Worm (Caenorhabditis elegans) whole organism, mixed stage, embryonic: ENCODE results near the gene ttbk-7.

Source experiments
- M03D4.4 ChIP-seq: sonication (generic microtip); optimal IDR thresholded peaks from 2 replicates; lab custom pipeline; 2017; ENCODE audit warnings: mild to moderate bottlenecking, missing genetic modification characterization, missing compliant biosample characterization
- bed-3 ChIP-seq: fragments of 200-800 bp; sonication (Bioruptor generic); optimal IDR thresholded peaks from 3 replicates; lab custom pipeline; 2018; ENCODE audit warnings: mild to moderate bottlenecking, missing genetic modification characterization, moderate library complexity, missing compliant biosample characterization
- blmp-1 ChIP-seq: fragments of 150-350 bp; optimal IDR thresholded peaks from 2 replicates; lab custom pipeline; 2014; ENCODE audit warnings: missing biosample characterization, missing genetic modification characterization
- ceh-39 ChIP-seq: fragments of 150-350 bp; optimal IDR thresholded peaks from 2 replicates; lab custom pipeline; 2014; ENCODE audit warnings: missing biosample characterization, missing genetic modification characterization
- ceh-43 ChIP-seq: fragments of 200-800 bp; sonication (Bioruptor generic); optimal IDR thresholded peaks from 2 replicates; lab custom pipeline; 2018; ENCODE audit warnings: mild to moderate bottlenecking, missing genetic modification characterization, moderate library complexity, missing compliant biosample characterization
- ceh-83 ChIP-seq: fragments of 200-800 bp; sonication (Bioruptor generic); optimal IDR thresholded peaks from 2 replicates; lab custom pipeline; 2018; ENCODE audit warnings: mild to moderate bottlenecking, missing genetic modification characterization, missing compliant biosample characterization
- ces-1 ChIP-seq: fragments of 150-350 bp; optimal IDR thresholded peaks from 2 replicates; lab custom pipeline; 2014; ENCODE audit warnings: missing biosample characterization, missing genetic modification reagents, missing genetic modification characterization
- cnd-1 ChIP-seq: fragments of 200-800 bp; sonication (Bioruptor generic); optimal IDR thresholded peaks from 2 replicates; lab custom pipeline; 2018; ENCODE audit warnings: mild to moderate bottlenecking, missing genetic modification characterization, missing compliant biosample characterization
- drap-1 ChIP-seq: fragments of 200-800 bp; sonication (Bioruptor generic); optimal IDR thresholded peaks from 3 replicates; lab custom pipeline; 2018; ENCODE audit warnings: mild to moderate bottlenecking, missing genetic modification characterization, missing compliant biosample characterization
- elt-1 ChIP-seq: sonication (generic microtip); optimal IDR thresholded peaks from 2 replicates; lab custom pipeline; 2017; ENCODE audit warnings: missing genetic modification characterization, mild to moderate bottlenecking, missing compliant biosample characterization, antibody characterized with exemption, moderate library complexity, borderline replicate concordance; ENCODE audit not compliant: insufficient read depth
- elt-3 ChIP-seq: fragments of 150-350 bp; optimal IDR thresholded peaks from 2 replicates; lab custom pipeline; 2014; ENCODE audit warnings: missing biosample characterization, missing genetic modification characterization
- flh-1 ChIP-seq: fragments of 200-800 bp; sonication (Bioruptor generic); optimal IDR thresholded peaks from 2 replicates; lab custom pipeline; 2018; ENCODE audit warnings: mild to moderate bottlenecking, missing genetic modification characterization, moderate library complexity, missing compliant biosample characterization
- ham-2 ChIP-seq: fragments of 200-800 bp; sonication (Bioruptor generic); optimal IDR thresholded peaks from 2 replicates; lab custom pipeline; 2018; ENCODE audit warnings: mild to moderate bottlenecking, missing genetic modification characterization, missing compliant biosample characterization
- hlh-1 ChIP-seq: fragments of 150-350 bp; optimal IDR thresholded peaks from 2 replicates; lab custom pipeline; 2014; ENCODE audit warnings: missing biosample characterization, missing genetic modification reagents, missing genetic modification characterization
- lin-13 ChIP-seq: fragments of 150-350 bp; optimal IDR thresholded peaks from 2 replicates; lab custom pipeline; 2014; ENCODE audit warnings: missing biosample characterization, missing genetic modification characterization
- lin-32 ChIP-seq: fragments of 200-800 bp; sonication (Bioruptor generic); optimal IDR thresholded peaks from 2 replicates; lab custom pipeline; 2018; ENCODE audit warnings: mild to moderate bottlenecking, missing genetic modification characterization, missing compliant biosample characterization
- lsy-2 ChIP-seq: fragments of 150-350 bp; optimal IDR thresholded peaks from 2 replicates; lab custom pipeline; 2014; ENCODE audit warnings: missing biosample characterization, missing genetic modification characterization
- mab-5 ChIP-seq: fragments of 150-350 bp; optimal IDR thresholded peaks from 2 replicates; lab custom pipeline; 2014; ENCODE audit warnings: missing biosample characterization, missing genetic modification characterization
- mep-1 ChIP-seq: fragments of 150-350 bp; optimal IDR thresholded peaks from 2 replicates; lab custom pipeline; 2017; ENCODE audit warnings: missing biosample characterization, missing genetic modification reagents, missing genetic modification characterization, inconsistent platforms
- mls-2 ChIP-seq: sonication (generic microtip); optimal IDR thresholded peaks from 2 replicates; lab custom pipeline; 2016; ENCODE audit warnings: mild to moderate bottlenecking, missing genetic modification characterization, moderate library complexity, missing compliant biosample characterization
- nhr-12 ChIP-seq: fragments of 150-350 bp; optimal IDR thresholded peaks from 2 replicates; lab custom pipeline; 2014; ENCODE audit warnings: missing biosample characterization, missing genetic modification characterization
- nhr-2 ChIP-seq: fragments of 150-350 bp; optimal IDR thresholded peaks from 2 replicates; lab custom pipeline; 2014; ENCODE audit warnings: missing biosample characterization, missing genetic modification characterization
- nhr-237 ChIP-seq: fragments of 150-350 bp; optimal IDR thresholded peaks from 2 replicates; lab custom pipeline; 2014; ENCODE audit warnings: missing biosample characterization, missing genetic modification characterization
- nhr-28 ChIP-seq: fragments of 150-350 bp; optimal IDR thresholded peaks from 2 replicates; lab custom pipeline; 2014; ENCODE audit warnings: missing biosample characterization, missing genetic modification characterization
- nhr-76 ChIP-seq: sonication (generic microtip); optimal IDR thresholded peaks from 2 replicates; lab custom pipeline; 2017; ENCODE audit warnings: missing biosample characterization, missing genetic modification characterization
- pha-4 ChIP-seq: fragments of 150-350 bp; optimal IDR thresholded peaks from 2 replicates; lab custom pipeline; 2018; ENCODE audit warnings: missing biosample characterization, missing genetic modification reagents, missing genetic modification characterization
- sem-2 ChIP-seq: fragments of 200-800 bp; sonication (Bioruptor generic); optimal IDR thresholded peaks from 2 replicates; lab custom pipeline; 2018; ENCODE audit warnings: mild to moderate bottlenecking, missing genetic modification characterization, missing compliant biosample characterization
- snpc-4 ChIP-seq: fragments of 150-350 bp; optimal IDR thresholded peaks from 2 replicates; lab custom pipeline; 2014; ENCODE audit warnings: missing biosample characterization, missing genetic modification characterization
- sptf-1 ChIP-seq: sonication (generic microtip); optimal IDR thresholded peaks from 2 replicates; lab custom pipeline; 2017; ENCODE audit warnings: mild to moderate bottlenecking, missing genetic modification characterization, moderate library complexity, missing compliant biosample characterization
- tbx-8 ChIP-seq: fragments of 200-800 bp; sonication (Bioruptor generic); optimal IDR thresholded peaks from 2 replicates; lab custom pipeline; 2018; ENCODE audit warnings: mild to moderate bottlenecking, missing genetic modification characterization, moderate library complexity, missing compliant biosample characterization
- unc-120 ChIP-seq: sonication (generic microtip); optimal IDR thresholded peaks from 2 replicates; lab custom pipeline; 2017; ENCODE audit warnings: missing genetic modification characterization, missing compliant biosample characterization; ENCODE audit not compliant: poor library complexity, severe bottlenecking
- unc-39 ChIP-seq: fragments of 150-350 bp; optimal IDR thresholded peaks from 2 replicates; lab custom pipeline; 2014; ENCODE audit warnings: missing biosample characterization, missing genetic modification characterization
- unc-62 ChIP-seq: fragments of 150-350 bp; optimal IDR thresholded peaks from 2 replicates; lab custom pipeline; 2014; ENCODE audit warnings: missing biosample characterization, missing genetic modification reagents, missing genetic modification characterization
- zip-8 ChIP-seq: fragments of 150-350 bp; optimal IDR thresholded peaks from 2 replicates; lab custom pipeline; 2014; ENCODE audit warnings: missing biosample characterization, missing genetic modification characterization
- ztf-11 ChIP-seq: fragments of 150-350 bp; optimal IDR thresholded peaks from 2 replicates; lab custom pipeline; 2014; ENCODE audit warnings: missing biosample characterization, missing genetic modification characterization

The ttbk-7 gene

DNA sequence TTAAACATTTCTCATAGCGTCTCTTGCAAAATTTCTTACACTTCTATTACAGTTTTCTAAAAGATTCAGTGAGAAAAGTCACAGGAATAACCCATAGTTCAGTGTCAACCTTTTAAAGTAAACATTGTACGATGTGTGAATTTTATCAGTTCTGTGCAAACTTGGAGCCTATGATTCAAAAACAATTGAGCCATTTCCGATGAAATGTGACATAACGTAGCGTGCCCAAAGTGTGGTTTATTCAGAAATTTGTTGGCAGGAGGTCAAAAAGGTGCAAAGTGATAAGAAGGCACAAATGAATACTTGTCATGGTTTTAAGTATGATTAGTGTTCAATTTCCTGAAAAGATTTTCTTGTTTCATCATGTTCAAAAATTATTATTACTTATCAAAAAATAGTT lies 18.1 kb downstream of the ttbk-7 start:
- TF ChIP-seq ham-2 (GFP tag; lab: Kevin White, UChicago) (no peak), lin-32 (GFP tag; lab: Kevin White, UChicago) (no peak), flh-1 (GFP tag; lab: Kevin White, UChicago) (no peak), drap-1 (GFP tag; lab: Kevin White, UChicago) (no peak), zip-8 (tag; lab: Kevin White, UChicago) (no peak), pha-4 (no peak), nhr-12 (tag; lab: Kevin White, UChicago) (no peak), nhr-2 (no peak)

DNA sequence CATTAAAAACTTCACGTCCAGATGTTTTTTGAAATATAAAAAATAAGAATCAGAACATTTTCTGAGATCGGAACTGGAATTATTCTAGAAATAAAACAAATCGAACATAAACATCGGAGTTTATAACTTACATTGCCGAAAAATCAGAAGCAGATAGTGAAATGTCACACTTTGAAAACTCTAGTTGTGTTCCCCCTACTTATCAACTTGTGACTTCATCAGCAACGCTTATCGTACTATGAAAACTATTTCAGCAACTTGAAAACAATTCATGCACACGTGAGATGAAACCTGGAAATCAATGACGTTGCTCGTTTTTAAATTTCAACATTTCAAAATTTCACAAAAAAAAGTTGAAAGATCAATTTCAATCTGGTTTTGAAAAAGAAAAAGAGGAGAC lies 19.0 kb downstream of the ttbk-7 start:
- TF ChIP-seq M03D4.4 (no peak), zip-8 (tag; lab: Kevin White, UChicago) (no peak), ceh-43 (no peak), hlh-1 (tag; lab: Kevin White, UChicago) (no peak), unc-120 (no peak), mep-1 (tag; lab: Kevin White, UChicago) (no peak), ceh-83 (GFP tag; lab: Kevin White, UChicago) (no peak), sem-2 (no peak), lsy-2 (no peak), elt-3 (tag; lab: Kevin White, UChicago) (no peak), pha-4 (no peak)

DNA sequence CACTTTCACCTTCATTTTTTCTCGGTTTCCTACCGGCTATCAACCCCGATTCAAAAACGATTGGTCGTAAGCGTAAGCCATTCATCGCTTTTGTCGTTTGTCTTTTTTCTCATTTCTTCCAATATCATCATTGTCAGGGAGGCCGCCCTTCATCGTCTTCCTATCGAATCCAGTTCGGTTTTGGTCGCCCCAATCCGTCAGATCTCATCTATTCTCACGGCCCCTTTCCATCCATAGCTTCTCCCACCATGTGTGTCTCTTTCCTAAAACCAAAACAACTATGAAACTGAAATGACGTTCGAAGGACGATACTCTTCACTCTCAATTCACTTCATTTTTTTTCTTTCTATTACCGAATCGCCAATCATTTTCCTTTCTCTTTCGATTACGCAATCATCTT lies 19.8 kb downstream of the ttbk-7 start:
- peak; percentile 75 for TF ChIP-seq blmp-1
- TF ChIP-seq elt-3 (tag; lab: Kevin White, UChicago): no peak

DNA sequence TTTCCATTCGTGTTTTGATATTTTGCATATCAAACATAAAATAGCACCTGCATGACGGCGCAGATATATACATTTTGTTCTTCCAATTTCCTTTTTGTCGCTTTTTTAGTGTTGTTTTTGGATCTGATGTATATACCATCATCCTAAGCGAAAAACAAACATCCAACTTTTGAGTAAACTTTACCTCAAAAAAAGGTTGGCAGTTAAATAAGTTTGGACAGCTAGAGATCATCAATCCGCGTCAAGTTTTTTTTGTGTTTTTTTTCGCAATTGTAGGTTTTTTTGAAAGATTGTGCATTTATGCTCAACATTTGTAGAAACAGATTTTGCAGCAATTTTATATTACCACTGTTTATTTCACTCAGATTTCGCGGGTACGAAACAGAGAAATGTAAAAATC lies 23.9 kb downstream of the ttbk-7 start, which contains the start of gene bus-19:
bus-19 (plus strand) TSS at position 301 of the 400 bp plus-strand sequence.
- TF ChIP-seq ceh-43: no peak
- no peak for TF ChIP-seq flh-1 (GFP tag; lab: Kevin White, UChicago)
- TF ChIP-seq lin-13 (tag; lab: Kevin White, UChicago): no peak
- TF ChIP-seq blmp-1: no peak
- no peak for TF ChIP-seq nhr-28 (tag; lab: Kevin White, UChicago)
- TF ChIP-seq lin-32 (GFP tag; lab: Kevin White, UChicago): no peak
- TF ChIP-seq nhr-76 (tag; lab: Kevin White, UChicago): no peak
- no peak for TF ChIP-seq tbx-8 (GFP tag; lab: Kevin White, UChicago)
- no peak for TF ChIP-seq drap-1 (GFP tag; lab: Kevin White, UChicago)

DNA sequence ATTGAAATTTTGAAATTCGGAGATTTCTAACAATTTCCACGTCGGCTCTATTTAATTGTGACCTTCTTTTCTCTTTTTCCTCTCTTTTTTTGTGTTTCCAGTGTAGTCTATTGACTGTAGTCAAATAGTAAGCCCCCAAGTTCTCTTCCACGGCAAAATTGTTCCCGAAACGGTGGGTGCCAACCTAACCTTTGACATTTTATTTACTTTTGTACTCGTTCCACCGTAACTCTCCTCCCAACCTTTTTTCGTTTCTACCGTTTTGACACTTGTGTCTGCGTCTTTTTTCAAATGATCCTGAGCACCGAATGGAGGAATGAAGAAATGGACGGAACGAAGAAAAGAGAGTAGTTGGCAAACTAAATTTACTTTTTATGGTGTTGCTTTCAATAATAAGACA lies 24.9 kb downstream of the ttbk-7 start:
- TF ChIP-seq unc-39 (no peak), mab-5 (tag; lab: Kevin White, UChicago) (no peak), zip-8 (tag; lab: Kevin White, UChicago) (no peak), nhr-237 (tag; lab: Kevin White, UChicago) (no peak), nhr-28 (tag; lab: Kevin White, UChicago) (no peak), bed-3 (GFP tag; lab: Kevin White, UChicago) (no peak), ceh-83 (GFP tag; lab: Kevin White, UChicago) (no peak)

DNA sequence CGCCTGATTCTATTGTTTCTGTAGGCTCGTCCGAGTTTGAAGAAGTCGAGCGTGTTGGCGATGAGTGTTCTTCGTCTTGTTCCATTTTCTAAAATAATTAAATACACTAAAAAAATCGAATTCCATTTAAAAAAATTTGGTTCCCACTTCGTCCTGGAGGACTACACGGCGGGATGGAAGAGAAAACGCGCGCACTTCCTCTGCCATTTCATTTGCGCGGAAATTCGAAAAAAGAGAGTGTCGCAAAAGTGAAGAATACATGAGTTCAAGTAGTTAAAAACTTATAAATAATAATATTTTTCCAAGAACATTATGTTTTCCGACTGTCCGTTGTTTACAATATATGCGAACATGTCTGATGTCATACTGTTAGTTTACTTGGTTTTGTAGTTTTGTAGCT lies 25.7 kb downstream of the ttbk-7 start, which contains the start of gene T07F10.3:
T07F10.3 (minus strand) TSS at position 98 of the 400 bp plus-strand sequence.
- TF ChIP-seq tbx-8 (GFP tag; lab: Kevin White, UChicago): no peak
- peak; percentile 56 for TF ChIP-seq lin-32 (GFP tag; lab: Kevin White, UChicago)
- no peak for TF ChIP-seq lin-13 (tag; lab: Kevin White, UChicago)
- no peak for TF ChIP-seq M03D4.4
- no peak for TF ChIP-seq cnd-1 (tag; lab: Kevin White, UChicago)
- TF ChIP-seq ces-1 (GFP tag; lab: Kevin White, UChicago): peak; percentile 46
- peak; percentile 47 for TF ChIP-seq drap-1 (GFP tag; lab: Kevin White, UChicago)
- TF ChIP-seq snpc-4 (tag; lab: Kevin White, UChicago): no peak
- no peak for TF ChIP-seq zip-8 (tag; lab: Kevin White, UChicago)
- TF ChIP-seq nhr-237 (tag; lab: Kevin White, UChicago): peak; percentile 0
- peak; percentile 35 for TF ChIP-seq hlh-1 (tag; lab: Kevin White, UChicago)
- TF ChIP-seq bed-3 (GFP tag; lab: Kevin White, UChicago): peak; percentile 4
- TF ChIP-seq sem-2: no peak
- TF ChIP-seq unc-62 (GFP tag; lab: Kevin White, UChicago): no peak
- no peak for TF ChIP-seq nhr-28 (tag; lab: Kevin White, UChicago)
- TF ChIP-seq elt-3 (tag; lab: Kevin White, UChicago): no peak
- peak; percentile 81 for TF ChIP-seq sptf-1 (tag; lab: Kevin White, UChicago)
- TF ChIP-seq ceh-83 (GFP tag; lab: Kevin White, UChicago): no peak
- TF ChIP-seq nhr-2: no peak
- peak; percentile 59 for TF ChIP-seq lsy-2
- TF ChIP-seq nhr-76 (tag; lab: Kevin White, UChicago): no peak
- TF ChIP-seq pha-4: no peak
- no peak for TF ChIP-seq flh-1 (GFP tag; lab: Kevin White, UChicago)
- TF ChIP-seq ham-2 (GFP tag; lab: Kevin White, UChicago): no peak
- no peak for TF ChIP-seq ztf-11
- no peak for TF ChIP-seq mab-5 (tag; lab: Kevin White, UChicago)
- TF ChIP-seq ceh-43: no peak
- TF ChIP-seq blmp-1: no peak
- TF ChIP-seq mls-2 (tag; lab: Kevin White, UChicago): no peak
- TF ChIP-seq unc-120: no peak
- TF ChIP-seq mep-1 (tag; lab: Kevin White, UChicago): peak; percentile 67
- TF ChIP-seq unc-39: no peak
- no peak for TF ChIP-seq elt-1 (tag; lab: Kevin White, UChicago)
- no peak for TF ChIP-seq nhr-12 (tag; lab: Kevin White, UChicago)
- TF ChIP-seq ceh-39 (tag; lab: Kevin White, UChicago): peak; percentile 11
